Fruit fly (Drosophila melanogaster): Measurements from ENCODE around the gene CG13068.

Gene CG13068

dm6 chr3L:16232924-16233323 is 36.3 kb upstream of the CG13068 start, which contains the start of gene Hsc20:
Gene Hsc20 (plus strand): TSS chr3L:16233127.
- TF ChIP-seq CG14860 (GFP tag; IDR thresholded peaks at IDR 0.05; ENCODE audit: partially characterized antibody) (no peak), CG10147 (GFP tag; optimal IDR thresholded peaks at IDR 0.05) (no peak), lbe (GFP tag; optimal IDR thresholded peaks at IDR 0.05) (no peak), BEAF-32 (GFP tag; optimal IDR thresholded peaks at IDR 0.05) (peak; percentile 24), tio (GFP tag; optimal IDR thresholded peaks at IDR 0.05) (no peak), CG31441 (GFP tag; IDR thresholded peaks at IDR 0.05) (no peak), yki (optimal IDR thresholded peaks at IDR 0.05) (no peak), Usf (GFP tag; optimal IDR thresholded peaks at IDR 0.05) (no peak), CG18011 (GFP tag; optimal IDR thresholded peaks at IDR 0.05) (no peak), pzg (GFP tag; optimal IDR thresholded peaks at IDR 0.05) (peak; percentile 12), crp (GFP tag; optimal IDR thresholded peaks at IDR 0.05) (peak; percentile 20 to 85), unc-4 (GFP tag; IDR thresholded peaks at IDR 0.05; ENCODE audit: partially characterized antibody) (0 out of 2 replicates have a peak, but pooled peaks have one; percentile 11), CG11696 (GFP tag; IDR thresholded peaks at IDR 0.05) (no peak), Dbx (GFP tag; IDR thresholded peaks at IDR 0.05) (no peak), scrt (GFP tag; optimal IDR thresholded peaks at IDR 0.05) (no peak), ttk (GFP tag; IDR thresholded peaks at IDR 0.05) (no peak), pfk (GFP tag; optimal IDR thresholded peaks at IDR 0.05) (no peak), CG18764 (GFP tag; optimal IDR thresholded peaks at IDR 0.05) (no peak), cwo (GFP tag; optimal IDR thresholded peaks at IDR 0.05) (no peak), CG9797 (GFP tag; optimal IDR thresholded peaks at IDR 0.05) (no peak), CG14965 (GFP tag; optimal IDR thresholded peaks at IDR 0.05; ENCODE audit: borderline replicate concordance) (no peak), CG7928 (GFP tag; optimal IDR thresholded peaks at IDR 0.05) (no peak), CG3726 (GFP tag; IDR thresholded peaks at IDR 0.05) (no peak), Dp (GFP tag; optimal IDR thresholded peaks at IDR 0.05) (peak; percentile 30), Pdp1 (GFP tag; optimal IDR thresholded peaks at IDR 0.05) (peak in 1 of 2 experiments; percentile 88), CG11247 (GFP tag; IDR thresholded peaks at IDR 0.05) (no peak), MESR4 (GFP tag; optimal IDR thresholded peaks at IDR 0.05) (no peak), CG8281 (tag; optimal IDR thresholded peaks at IDR 0.05) (no peak), Aef1 (GFP tag; IDR thresholded peaks at IDR 0.05) (no peak), klu (GFP tag; IDR thresholded peaks at IDR 0.05) (no peak), seq (GFP tag; IDR thresholded peaks at IDR 0.05) (no peak), jing (GFP tag; optimal IDR thresholded peaks at IDR 0.05) (no peak), usp (GFP tag; optimal IDR thresholded peaks at IDR 0.05) (no peak), CG18476 (GFP tag; optimal IDR thresholded peaks at IDR 0.05) (no peak), MTF-1 (GFP tag; optimal IDR thresholded peaks at IDR 0.05; ENCODE audit: borderline replicate concordance) (no peak), Nf-YC (tag; optimal IDR thresholded peaks at IDR 0.05) (no peak), al (GFP tag; IDR thresholded peaks at IDR 0.05) (no peak), Eip74EF (GFP tag; optimal IDR thresholded peaks at IDR 0.05) (no peak), CG11560 (tag; IDR thresholded peaks at IDR 0.05) (no peak), fd96Cb (tag; optimal IDR thresholded peaks at IDR 0.05) (no peak), CG6254 (GFP tag; optimal IDR thresholded peaks at IDR 0.05) (no peak), CG13287 (GFP tag; IDR thresholded peaks at IDR 0.05; ENCODE audit: partially characterized antibody) (peak; percentile 13; the same call in 1 of the 2 replicates), CG9609 (GFP tag; optimal IDR thresholded peaks at IDR 0.05) (no peak), Mad (GFP tag; optimal IDR thresholded peaks at IDR 0.05) (no peak), CG10654 (GFP tag; optimal IDR thresholded peaks at IDR 0.05) (no peak), stwl (tag; optimal IDR thresholded peaks at IDR 0.05) (peak; percentile 33), sd (tag; optimal IDR thresholded peaks at IDR 0.05) (no peak), Gsc (GFP tag; IDR thresholded peaks at IDR 0.05) (no peak), tgo (GFP tag; IDR thresholded peaks at IDR 0.05) (no peak), bsh (GFP tag; optimal IDR thresholded peaks at IDR 0.05) (no peak)
